Worm (Caenorhabditis elegans): Measurements from ENCODE around the gene F54B11.10.

ce11 chrX:13591175-13591574 lies 9.3 kb downstream of the F54B11.10 start, which contains the start of gene col-44:
- TF ChIP-seq attf-5 (GFP tag; optimal IDR thresholded peaks at IDR 0.05) (no peak), nhr-27 (tag; optimal IDR thresholded peaks at IDR 0.05) (no peak), snpc-1.1 (tag; optimal IDR thresholded peaks at IDR 0.05; ENCODE audit: insufficient read depth) (no peak), aptf-3 (GFP tag; IDR thresholded peaks at IDR 0.05) (no peak), madf-6 (GFP tag; IDR thresholded peaks at IDR 0.05) (no peak), lin-26 (GFP tag; IDR thresholded peaks at IDR 0.05) (no peak), nfya-2 (GFP tag; IDR thresholded peaks at IDR 0.05) (no peak)

Data from whole organism, young adult.